Fruit fly (Drosophila melanogaster) whole organism, prepupa: ENCODE results near the gene Rap1.
A peak's percentile ranks its signal among the peaks of the same experiment; 100 is the strongest.

ENCODE experiments used
- CG15336 ChIP-seq: fragments of 200-800 bp; sonication (Bioruptor generic); IDR thresholded peaks from 2 replicates; pipeline ENCODE4 v1.3.6; 2022; ENCODE audit warnings: missing biosample characterization, missing genetic modification characterization
- CG32006 ChIP-seq: fragments of 200-800 bp; sonication (Bioruptor generic); optimal IDR thresholded peaks from 3 replicates; lab custom pipeline; 2017; ENCODE audit warnings: missing biosample characterization, mild to moderate bottlenecking, missing genetic modification characterization
- CG7368 ChIP-seq: fragments of 200-800 bp; sonication (Bioruptor generic); optimal IDR thresholded peaks from 3 replicates; lab custom pipeline; 2016; ENCODE audit warnings: missing biosample characterization, missing genetic modification characterization
- Eip93F ChIP-seq: fragments of 200-800 bp; sonication (Bioruptor generic); optimal IDR thresholded peaks from 2 replicates; lab custom pipeline; 2016; ENCODE audit warnings: missing biosample characterization, mild to moderate bottlenecking, missing genetic modification characterization
- Hr39 ChIP-seq: fragments of 200-800 bp; sonication (Bioruptor generic); optimal IDR thresholded peaks from 2 replicates; lab custom pipeline; 2016; ENCODE audit warnings: missing biosample characterization, missing genetic modification characterization
- Hr4 ChIP-seq: fragments of 200-800 bp; sonication (Bioruptor generic); optimal IDR thresholded peaks from 3 replicates; lab custom pipeline; 2016; ENCODE audit warnings: missing biosample characterization, missing genetic modification characterization
- OdsH ChIP-seq: fragments of 200-800 bp; sonication (Bioruptor generic); optimal IDR thresholded peaks from 3 replicates; lab custom pipeline; 2016; ENCODE audit warnings: missing biosample characterization, missing genetic modification characterization
- Sox14 ChIP-seq: fragments of 200-800 bp; sonication (Bioruptor generic); optimal IDR thresholded peaks from 3 replicates; lab custom pipeline; 2016; ENCODE audit warnings: missing biosample characterization, missing genetic modification characterization
- dac ChIP-seq: fragments of 200-800 bp; sonication (Bioruptor generic); optimal IDR thresholded peaks from 2 replicates; lab custom pipeline; 2017; ENCODE audit warnings: missing biosample characterization, mild to moderate bottlenecking, missing genetic modification characterization
- fkh ChIP-seq: fragments of 200-800 bp; sonication (Bioruptor generic); optimal IDR thresholded peaks from 3 replicates; lab custom pipeline; 2017; ENCODE audit warnings: missing biosample characterization, mild to moderate bottlenecking, missing genetic modification characterization, moderate library complexity
- lz ChIP-seq: fragments of 200-800 bp; sonication (Bioruptor generic); optimal IDR thresholded peaks from 3 replicates; lab custom pipeline; 2016; ENCODE audit warnings: missing biosample characterization, missing genetic modification characterization
- net ChIP-seq: fragments of 200-800 bp; sonication (Bioruptor generic); optimal IDR thresholded peaks from 3 replicates; lab custom pipeline; 2016; ENCODE audit warnings: missing biosample characterization, missing genetic modification characterization
- topi ChIP-seq: fragments of 200-800 bp; sonication (Bioruptor generic); optimal IDR thresholded peaks from 3 replicates; lab custom pipeline; 2016; ENCODE audit warnings: missing biosample characterization, missing genetic modification characterization

dm6 chr3L:1881919-1882318 lies 19.9 kb upstream of the Rap1 start:
- TF ChIP-seq Hr4 (GFP tag; lab: Kevin White, UChicago), result no peak
- no peak for TF ChIP-seq lz (GFP tag; lab: Kevin White, UChicago)
- no peak for TF ChIP-seq CG7368
- no peak for TF ChIP-seq net
- peak; percentile 20 for TF ChIP-seq fkh (GFP tag; lab: Kevin White, UChicago)
- TF ChIP-seq topi (GFP tag; lab: Kevin White, UChicago), result no peak
- TF ChIP-seq Hr39 (GFP tag; lab: Kevin White, UChicago), result no peak
- TF ChIP-seq Sox14 (GFP tag; lab: Kevin White, UChicago), result no peak
- no peak for TF ChIP-seq OdsH
- no peak for TF ChIP-seq dac (GFP tag; lab: Kevin White, UChicago)
- no peak for TF ChIP-seq CG15336
- TF ChIP-seq CG32006 (GFP tag; lab: Kevin White, UChicago), result no peak
- TF ChIP-seq Eip93F (GFP tag; lab: Kevin White, UChicago), result no peak
